Fruit fly (Drosophila melanogaster) whole organism, adult: ENCODE measurements around the gene CG2816.

Source experiments
- CG12768 ChIP-seq: fragments of 200-800 bp; sonication (Bioruptor generic); optimal IDR thresholded peaks from 2 replicates; lab custom pipeline; 2017; ENCODE audit warnings: missing biosample characterization, missing genetic modification characterization, mild to moderate bottlenecking, moderate library complexity, missing genetic modification reagents
- CG14711 ChIP-seq: fragments of 200-800 bp; sonication (Bioruptor generic); optimal IDR thresholded peaks from 2 replicates; lab custom pipeline; 2018; ENCODE audit warnings: missing biosample characterization, mild to moderate bottlenecking, missing genetic modification characterization, moderate library complexity
- CG1620 ChIP-seq: fragments of 200-800 bp; sonication (Bioruptor generic); optimal IDR thresholded peaks from 2 replicates; lab custom pipeline; 2016; ENCODE audit warnings: missing biosample characterization, missing genetic modification characterization
- CG5204 ChIP-seq: fragments of 200-800 bp; sonication (Bioruptor generic); optimal IDR thresholded peaks from 2 replicates; lab custom pipeline; 2016; ENCODE audit warnings: missing biosample characterization, missing genetic modification characterization
- CG7045 ChIP-seq: fragments of 200-800 bp; sonication (Bioruptor generic); optimal IDR thresholded peaks from 2 replicates; lab custom pipeline; 2017; ENCODE audit warnings: missing biosample characterization, mild to moderate bottlenecking, missing genetic modification characterization
- CG7101 ChIP-seq: fragments of 200-800 bp; sonication (Bioruptor generic); optimal IDR thresholded peaks from 2 replicates; lab custom pipeline; 2018; ENCODE audit warnings: missing biosample characterization, mild to moderate bottlenecking, missing genetic modification characterization, moderate library complexity
- Clk ChIP-seq: fragments of 200-800 bp; sonication (Bioruptor generic); optimal IDR thresholded peaks from 2 replicates; lab custom pipeline; 2017; ENCODE audit warnings: missing biosample characterization, missing genetic modification characterization
- Hr96 ChIP-seq: fragments of 200-800 bp; sonication (Bioruptor generic); optimal IDR thresholded peaks from 2 replicates; lab custom pipeline; 2016; ENCODE audit warnings: missing biosample characterization, missing genetic modification characterization
- Mnt ChIP-seq: fragments of 200-800 bp; sonication (Bioruptor generic); optimal IDR thresholded peaks from 2 replicates; lab custom pipeline; 2016; ENCODE audit warnings: missing biosample characterization, mild to moderate bottlenecking, missing genetic modification characterization
- cic ChIP-seq: fragments of 200-800 bp; sonication (Bioruptor generic); optimal IDR thresholded peaks from 2 replicates; lab custom pipeline; 2017; ENCODE audit warnings: missing biosample characterization, mild to moderate bottlenecking, missing genetic modification characterization, moderate library complexity
- cnc ChIP-seq, 2 experiments: fragments of >200 bp; optimal IDR thresholded peaks; 2 replicates each; lab custom pipeline; 2017
- kay ChIP-seq: fragments of 200-800 bp; sonication (Bioruptor generic); peaks from one replicate; lab custom pipeline; 2016; ENCODE audit warnings: missing biosample characterization, missing genetic modification characterization, borderline replicate concordance
- pad ChIP-seq: fragments of 200-800 bp; sonication (Bioruptor generic); optimal IDR thresholded peaks from 3 replicates; lab custom pipeline; 2017; ENCODE audit warnings: missing biosample characterization, missing genetic modification characterization, mild to moderate bottlenecking, moderate library complexity, missing genetic modification reagents
- toe ChIP-seq: fragments of 200-800 bp; sonication (Bioruptor generic); optimal IDR thresholded peaks from 2 replicates; lab custom pipeline; 2016; ENCODE audit warnings: missing biosample characterization, missing genetic modification characterization

- TF ChIP-seq CG12768 (no peak), cic (GFP tag; lab: Kevin White, UChicago) (no peak), Hr96 (GFP tag; lab: Kevin White, UChicago) (no peak), CG1620 (no peak), pad (GFP tag; lab: Kevin White, UChicago) (no peak), Clk (GFP tag; lab: Kevin White, UChicago) (no peak), toe (GFP tag; lab: Kevin White, UChicago) (no peak), CG7045 (GFP tag; lab: Kevin White, UChicago) (no peak), CG7101 (no peak), kay (GFP tag; lab: Kevin White, UChicago) (no peak), Mnt (GFP tag; lab: Kevin White, UChicago) (no peak), CG14711 (tag; lab: Kevin White, UChicago) (no peak), CG5204 (GFP tag; lab: Kevin White, UChicago) (no peak), cnc (optimal IDR thresholded peaks at IDR 0.05; lab: Kevin White, UChicago) (no peak)
Observed at dm6 chr2L:3670481-3670880, 33.0 kb upstream of the CG2816 start, which contains the start of gene Sfp24Bc.
